Worm (Caenorhabditis elegans): ENCODE results near the gene sek-1.

sek-1 gene

ce11 chrX:7794306-7794743, 22.2 kb upstream of the sek-1 start (continued):
- TF ChIP-seq hmg-1.2 (GFP tag; IDR thresholded peaks at IDR 0.05) = peak; percentile 72
- no peak for TF ChIP-seq sdz-38 (tag; optimal IDR thresholded peaks at IDR 0.05)
- peak; percentile 74 for TF ChIP-seq snpc-3.4 (tag; optimal IDR thresholded peaks at IDR 0.05)
- TF ChIP-seq snpc-1.3 (tag; optimal IDR thresholded peaks at IDR 0.05; ENCODE audit: insufficient read depth) = peak; percentile 50
- TF ChIP-seq mcd-1 (GFP tag; IDR thresholded peaks at IDR 0.05) = no peak; the same call in 1 of the 2 replicates
- TF ChIP-seq snpc-1.1 (tag; optimal IDR thresholded peaks at IDR 0.05; ENCODE audit: insufficient read depth) = peak; percentile 2
- TF ChIP-seq hrde-1 (tag; optimal IDR thresholded peaks at IDR 0.05; ENCODE audit: borderline replicate concordance) = peak; percentile 28

- TF ChIP-seq hsf-1 (GFP tag; IDR thresholded peaks at IDR 0.05) (no peak), nhr-80 (tag; optimal IDR thresholded peaks at IDR 0.05) (no peak), snpc-3.4 (tag; optimal IDR thresholded peaks at IDR 0.05) (no peak), Y95B8A.8 (GFP tag; IDR thresholded peaks at IDR 0.05) (no peak), lsy-27 (tag; optimal IDR thresholded peaks at IDR 0.05; ENCODE audit: borderline replicate concordance, insufficient read depth) (no peak), nhr-179 (tag; optimal IDR thresholded peaks at IDR 0.05) (no peak), K12H6.12 (tag; optimal IDR thresholded peaks at IDR 0.05) (peak; percentile 37), tbx-9 (tag; optimal IDR thresholded peaks at IDR 0.05; ENCODE audit: borderline replicate concordance) (no peak), C17E4.6 (GFP tag; IDR thresholded peaks at IDR 0.05) (no peak), ceh-58 (GFP tag; IDR thresholded peaks at IDR 0.05) (no peak), Y53F4B.3 (GFP tag; IDR thresholded peaks at IDR 0.05) (no peak), die-1 (tag; optimal IDR thresholded peaks at IDR 0.05) (no peak), ztf-18 (tag; optimal IDR thresholded peaks at IDR 0.05) (no peak), pbrm-1 (GFP tag; IDR thresholded peaks at IDR 0.05) (no peak), ZK185.1 (tag; optimal IDR thresholded peaks at IDR 0.05; ENCODE audit: poor library complexity, severe bottlenecking) (peak; percentile 71), lin-40 (tag; optimal IDR thresholded peaks at IDR 0.05) (peak; percentile 15), him-1 (tag; optimal IDR thresholded peaks at IDR 0.05) (no peak), unc-130 (GFP tag; optimal IDR thresholded peaks at IDR 0.05) (peak; percentile 27), attf-6 (GFP tag; IDR thresholded peaks at IDR 0.05) (no peak), madf-8 (GFP tag; conservative IDR thresholded peaks at IDR 0.05) (no peak), ztf-22 (GFP tag; optimal IDR thresholded peaks at IDR 0.05) (no peak), ztf-28 (GFP tag; IDR thresholded peaks at IDR 0.05) (no peak), tbp1 (GFP tag; optimal IDR thresholded peaks at IDR 0.05) (no peak), somi-1 (GFP tag; optimal IDR thresholded peaks at IDR 0.05) (no peak), egrh-3 (GFP tag; IDR thresholded peaks at IDR 0.05) (no peak), xnd-1 (tag; optimal IDR thresholded peaks at IDR 0.05) (no peak), Y53G8AR.9 (GFP tag; conservative IDR thresholded peaks at IDR 0.05) (no peak), snpc-4 (GFP tag; optimal IDR thresholded peaks at IDR 0.05) (no peak), snpc-4 (tag; optimal IDR thresholded peaks at IDR 0.05) (no peak), B0336.3 (GFP tag; IDR thresholded peaks at IDR 0.05) (no peak), lsl-1 (GFP tag; optimal IDR thresholded peaks at IDR 0.05) (no peak), nfya-2 (GFP tag; IDR thresholded peaks at IDR 0.05) (no peak), ceh-91 (GFP tag; IDR thresholded peaks at IDR 0.05) (no peak), dox-1 (GFP tag; IDR thresholded peaks at IDR 0.05) (no peak)
Measured at ce11 chrX:7798248-7799020, 18.1 kb upstream of the sek-1 start, which contains the start of gene adm-4. Gene adm-4 (minus strand): TSS chrX:7798298.
